Worm (Caenorhabditis elegans) whole organism, late embryonic: ENCODE measurements around the gene C33B4.5.

Experiments used
- ama-1 ChIP-seq: fragments of 150-350 bp; optimal IDR thresholded peaks from 2 replicates; lab custom pipeline; 2014
- ceh-24 ChIP-seq: sonication (generic microtip); optimal IDR thresholded peaks from 2 replicates; lab custom pipeline; 2016; ENCODE audit warnings: mild to moderate bottlenecking, missing genetic modification characterization, missing compliant biosample characterization
- dmd-4 ChIP-seq: sonication (generic microtip); optimal IDR thresholded peaks from 2 replicates; lab custom pipeline; 2016; ENCODE audit warnings: borderline replicate concordance, missing genetic modification characterization, missing compliant biosample characterization
- pax-1 ChIP-seq: fragments of 150-350 bp; optimal IDR thresholded peaks from 2 replicates; lab custom pipeline; 2014; ENCODE audit warnings: missing biosample characterization, missing genetic modification characterization
- pha-2 ChIP-seq: sonication (generic microtip); optimal IDR thresholded peaks from 2 replicates; lab custom pipeline; 2017; ENCODE audit warnings: mild to moderate bottlenecking, missing genetic modification characterization, missing compliant biosample characterization
- pha-4 ChIP-seq: fragments of 150-350 bp; optimal IDR thresholded peaks from 2 replicates; lab custom pipeline; 2018; ENCODE audit warnings: missing biosample characterization, missing genetic modification reagents, missing genetic modification characterization
- tbx-2 ChIP-seq: sonication (generic microtip); optimal IDR thresholded peaks from 2 replicates; lab custom pipeline; 2016; ENCODE audit warnings: missing genetic modification characterization, missing compliant biosample characterization

- no peak for TF ChIP-seq dmd-4 (tag; lab: Kevin White, UChicago)
- no peak for TF ChIP-seq pha-2 (tag; lab: Kevin White, UChicago)
- no peak for TF ChIP-seq ceh-24
- no peak for TF ChIP-seq pax-1 (tag; lab: Kevin White, UChicago)
- no peak for TF ChIP-seq tbx-2 (tag; lab: Kevin White, UChicago)
- TF ChIP-seq ama-1: no peak
- TF ChIP-seq pha-4 (tag; lab: Kevin White, UChicago): no peak
Measured at ce11 chrII:11424032-11424431, 40.9 kb downstream of the C33B4.5 start.
